Fruit fly (Drosophila melanogaster): Measurements from ENCODE around the gene Bdbt.
A peak's percentile ranks its signal among the peaks of the same experiment; 100 is the strongest.

The Bdbt gene

DNA sequence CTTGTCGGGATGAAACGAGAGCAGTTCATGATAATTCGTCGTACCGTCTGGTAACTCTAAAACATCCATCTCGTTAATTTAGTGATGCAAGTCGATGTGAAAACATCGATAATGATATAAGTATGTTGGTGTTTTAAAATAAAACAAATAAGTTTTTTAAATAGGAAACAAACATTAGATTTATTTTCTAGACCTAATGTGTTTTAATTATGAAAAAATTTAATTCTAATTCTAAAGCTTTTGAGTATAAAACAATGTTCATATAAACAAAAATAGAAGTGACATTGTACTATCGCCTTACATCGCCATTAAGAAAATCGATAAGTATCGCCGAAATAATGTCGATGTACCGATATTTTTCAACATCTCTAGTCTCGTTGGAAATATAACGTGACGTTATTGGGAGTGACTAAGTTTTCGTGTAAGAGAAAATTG, 7.6 kb downstream of the Bdbt start, which contains the start of gene Rab11 (continued):
- peak; percentile 34; the same call in 1 of the 2 replicates for TF ChIP-seq sisA (GFP tag; IDR thresholded peaks at IDR 0.05)
- TF ChIP-seq Dad (GFP tag; optimal IDR thresholded peaks at IDR 0.05), result peak; percentile 27
- no peak for TF ChIP-seq Taf1 (GFP tag; IDR thresholded peaks at IDR 0.05)
- TF ChIP-seq fd96Cb (tag; optimal IDR thresholded peaks at IDR 0.05), result no peak
- peak; percentile 40 for TF ChIP-seq dmrt11E (tag; optimal IDR thresholded peaks at IDR 0.05)
- peak; percentile 28 for TF ChIP-seq bab2 (GFP tag; optimal IDR thresholded peaks at IDR 0.05)
- no peak for TF ChIP-seq eyg (GFP tag; optimal IDR thresholded peaks at IDR 0.05)
- peak; percentile 8 for TF ChIP-seq CG4854 (GFP tag; optimal IDR thresholded peaks at IDR 0.05)
- no peak for TF ChIP-seq Myb (GFP tag; optimal IDR thresholded peaks at IDR 0.05)
- TF ChIP-seq da (GFP tag; optimal IDR thresholded peaks at IDR 0.05), result no peak
- TF ChIP-seq CG1529 (GFP tag; optimal IDR thresholded peaks at IDR 0.05), result no peak
- peak; percentile 27 for TF ChIP-seq CG4424 (GFP tag; optimal IDR thresholded peaks at IDR 0.05)
- peak; percentile 34; the same call in 1 of the 2 replicates for TF ChIP-seq CG6272 (GFP tag; IDR thresholded peaks at IDR 0.05)
- TF ChIP-seq Deaf1 (tag; optimal IDR thresholded peaks at IDR 0.05), result peak; percentile 34
- TF ChIP-seq NFAT (GFP tag; IDR thresholded peaks at IDR 0.05), result peak; percentile 43; the same call in 1 of the 2 replicates
- TF ChIP-seq GATAe (GFP tag; conservative IDR thresholded peaks at IDR 0.05), result no peak
- TF ChIP-seq seq (GFP tag; IDR thresholded peaks at IDR 0.05), result no peak
- TF ChIP-seq wor (GFP tag; IDR thresholded peaks at IDR 0.05), result no peak
- TF ChIP-seq Six4 (GFP tag; optimal IDR thresholded peaks at IDR 0.05), result peak; percentile 20
- peak; percentile 32 for TF ChIP-seq CG4617 (GFP tag; optimal IDR thresholded peaks at IDR 0.05; ENCODE audit: borderline replicate concordance)
- 0 out of 2 replicates have a peak, but pooled peaks have one; percentile 26 for TF ChIP-seq CG11247 (GFP tag; IDR thresholded peaks at IDR 0.05)
- no peak for TF ChIP-seq CG14050 (GFP tag; IDR thresholded peaks at IDR 0.05)
- TF ChIP-seq Hey (tag; optimal IDR thresholded peaks at IDR 0.05), result no peak
- TF ChIP-seq klu (GFP tag; IDR thresholded peaks at IDR 0.05), result no peak
- no peak for TF ChIP-seq zf30C (GFP tag; optimal IDR thresholded peaks at IDR 0.05)
- peak; percentile 91 for TF ChIP-seq CG16813 (GFP tag; IDR thresholded peaks at IDR 0.05; ENCODE audit: partially characterized antibody)
- TF ChIP-seq HLH4C (GFP tag; IDR thresholded peaks at IDR 0.05; ENCODE audit: partially characterized antibody), result peak; percentile 89
- no peak for TF ChIP-seq CG32767 (GFP tag; IDR thresholded peaks at IDR 0.05)
- TF ChIP-seq CG18011 (GFP tag; optimal IDR thresholded peaks at IDR 0.05), result peak; percentile 9
- 0 out of 2 replicates have a peak, but pooled peaks have one; percentile 9 for TF ChIP-seq Oaz (GFP tag; IDR thresholded peaks at IDR 0.05)
- no peak for TF ChIP-seq Mes4 (GFP tag; optimal IDR thresholded peaks at IDR 0.05)
- no peak for TF ChIP-seq CG12769 (tag; optimal IDR thresholded peaks at IDR 0.05)
- TF ChIP-seq CG16863 (GFP tag; optimal IDR thresholded peaks at IDR 0.05), result no peak
- no peak for TF ChIP-seq NK7.1 (GFP tag; optimal IDR thresholded peaks at IDR 0.05)
- peak; percentile 21 for TF ChIP-seq CG8388 (GFP tag; optimal IDR thresholded peaks at IDR 0.05)
- TF ChIP-seq bcd (GFP tag; optimal IDR thresholded peaks at IDR 0.05), result peak; percentile 30
- TF ChIP-seq twi (tag; optimal IDR thresholded peaks at IDR 0.05), result peak; percentile 11
- peak; percentile 88 for TF ChIP-seq bbx (GFP tag; IDR thresholded peaks at IDR 0.05; ENCODE audit: partially characterized antibody)
- TF ChIP-seq insv (GFP tag; optimal IDR thresholded peaks at IDR 0.05), result peak in 1 of 2 experiments; percentile 31
- no peak for TF ChIP-seq pan (optimal IDR thresholded peaks at IDR 0.05)
- no peak for TF ChIP-seq pan (GFP tag; optimal IDR thresholded peaks at IDR 0.05 in 1 of 2, IDR thresholded peaks at IDR 0.05 in 1 of 2)
- no peak for TF ChIP-seq CG1647 (GFP tag; optimal IDR thresholded peaks at IDR 0.05)
- peak; percentile 55; the same call in 1 of the 2 replicates for TF ChIP-seq Atf6 (GFP tag; IDR thresholded peaks at IDR 0.05)
- TF ChIP-seq luna (GFP tag; optimal IDR thresholded peaks at IDR 0.05), result no peak
- TF ChIP-seq CG1603 (tag; optimal IDR thresholded peaks at IDR 0.05), result peak; percentile 12
- no peak for TF ChIP-seq CG14965 (GFP tag; optimal IDR thresholded peaks at IDR 0.05; ENCODE audit: borderline replicate concordance)
- no peak for TF ChIP-seq CG10321 (GFP tag; IDR thresholded peaks at IDR 0.05)
- peak; percentile 24 for TF ChIP-seq corto (GFP tag; optimal IDR thresholded peaks at IDR 0.05)
- no peak for TF ChIP-seq cas (GFP tag; IDR thresholded peaks at IDR 0.05)
- TF ChIP-seq Meics (GFP tag; optimal IDR thresholded peaks at IDR 0.05), result peak; percentile 21
- peak; percentile 80 for TF ChIP-seq Opbp (GFP tag; IDR thresholded peaks at IDR 0.05; ENCODE audit: partially characterized antibody)
